Worm (Caenorhabditis elegans) whole organism, midembryonic: ENCODE results near the gene nhr-251.

ENCODE experiments used
- T22C8.4 ChIP-seq: fragments of 200-800 bp; sonication (Bioruptor generic); IDR thresholded peaks from 2 replicates; pipeline ENCODE4 v1.3.6; 2022; ENCODE audit warnings: missing genetic modification characterization, missing compliant biosample characterization
- cog-1 ChIP-seq: sonication (generic microtip); optimal IDR thresholded peaks from 2 replicates; lab custom pipeline; 2016; ENCODE audit warnings: missing genetic modification characterization, missing compliant biosample characterization
- flt-1 ChIP-seq: fragments of 200-800 bp; sonication (Bioruptor generic); IDR thresholded peaks from 2 replicates; pipeline ENCODE4 v1.3.6; 2022; ENCODE audit warnings: missing genetic modification characterization, missing compliant biosample characterization
- klf-2 ChIP-seq: fragments of 200-800 bp; sonication (Bioruptor generic); conservative IDR thresholded peaks from 2 replicates; pipeline ENCODE4 v1.3.6; 2022; ENCODE audit warnings: missing genetic modification reagents, missing genetic modification characterization, missing compliant biosample characterization
- med-1 ChIP-seq: sonication (generic microtip); optimal IDR thresholded peaks from 2 replicates; lab custom pipeline; 2017; ENCODE audit warnings: missing genetic modification characterization, mild to moderate bottlenecking, missing compliant biosample characterization, antibody characterized with exemption, missing genetic modification reagents; ENCODE audit not compliant: insufficient read depth
- ref-1 ChIP-seq: fragments of 200-800 bp; sonication (Bioruptor generic); conservative IDR thresholded peaks from 2 replicates; pipeline ENCODE4 v1.3.6; 2022; ENCODE audit warnings: missing genetic modification reagents, missing genetic modification characterization, missing compliant biosample characterization
- tab-1 ChIP-seq: fragments of 200-800 bp; sonication (Bioruptor generic); IDR thresholded peaks from 2 replicates; pipeline ENCODE4 v1.3.6; 2022; ENCODE audit warnings: missing genetic modification characterization, missing compliant biosample characterization
- ztf-23 ChIP-seq: fragments of 200-800 bp; sonication (Bioruptor generic); IDR thresholded peaks from 2 replicates; pipeline ENCODE4 v1.3.6; 2022; ENCODE audit warnings: missing genetic modification reagents, missing genetic modification characterization, missing compliant biosample characterization
- ztf-29 ChIP-seq: fragments of 200-800 bp; sonication (Bioruptor generic); IDR thresholded peaks from 2 replicates; pipeline ENCODE4 v1.3.6; 2022; ENCODE audit warnings: missing genetic modification reagents, missing genetic modification characterization, missing compliant biosample characterization

The nhr-251 gene

ce11 chrV:604105-604504, 3.8 kb downstream of the nhr-251 start, which contains the start of gene srlf-37:
Gene srlf-37, minus strand, starts transcription at chrV:604205.
- TF ChIP-seq ref-1 (no peak), tab-1 (GFP tag; lab: Robert Waterston, UW) (no peak), med-1 (no peak), T22C8.4 (no peak), klf-2 (GFP tag; lab: Robert Waterston, UW) (no peak), cog-1 (no peak), ztf-23 (GFP tag; lab: Robert Waterston, UW) (no peak), flt-1 (GFP tag; lab: Robert Waterston, UW) (no peak), ztf-29 (GFP tag; lab: Robert Waterston, UW) (no peak)

DNA sequence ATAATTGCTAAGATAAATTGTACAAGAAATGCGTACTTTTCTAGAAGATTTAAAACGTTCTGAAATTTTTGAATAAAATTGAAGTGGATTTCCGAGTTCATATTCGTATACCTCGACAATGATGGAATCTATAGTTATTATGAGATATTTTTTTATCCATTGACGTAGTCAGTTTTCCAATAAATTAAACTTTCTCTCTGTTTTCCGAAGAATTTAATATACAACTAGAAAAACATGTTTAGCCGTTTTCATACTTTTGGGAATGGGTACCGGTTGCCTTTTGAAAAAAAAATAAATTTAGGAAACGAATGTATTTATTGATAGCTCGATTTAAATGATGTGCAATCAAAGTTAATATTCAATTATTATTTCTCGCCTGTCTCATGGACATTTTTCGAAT, 8.5 kb downstream of the nhr-251 start, which contains the start of gene srw-109:
Gene srw-109 (minus strand): TSS at position 101 of the 400 bp plus-strand sequence.
- TF ChIP-seq ref-1 (no peak), T22C8.4 (no peak)

- no peak for TF ChIP-seq med-1
- no peak for TF ChIP-seq tab-1 (GFP tag; lab: Robert Waterston, UW)
- TF ChIP-seq cog-1, result no peak
- TF ChIP-seq ref-1, result no peak
- no peak for TF ChIP-seq T22C8.4
- no peak for TF ChIP-seq ztf-23 (GFP tag; lab: Robert Waterston, UW)
Measured at ce11 chrV:609671-610070, 9.3 kb downstream of the nhr-251 start, which contains the start of gene srlf-36. Gene srlf-36, minus strand, starts transcription at chrV:609771.

- TF ChIP-seq T22C8.4 (no peak), ztf-29 (GFP tag; lab: Robert Waterston, UW) (no peak), cog-1 (no peak), med-1 (no peak), ref-1 (no peak), klf-2 (GFP tag; lab: Robert Waterston, UW) (no peak), ztf-23 (GFP tag; lab: Robert Waterston, UW) (no peak), tab-1 (GFP tag; lab: Robert Waterston, UW) (no peak)
Measured at ce11 chrV:610217-610616, 9.9 kb downstream of the nhr-251 start, which contains the start of gene nhr-90. Gene nhr-90, plus strand, starts transcription at chrV:610512.

DNA sequence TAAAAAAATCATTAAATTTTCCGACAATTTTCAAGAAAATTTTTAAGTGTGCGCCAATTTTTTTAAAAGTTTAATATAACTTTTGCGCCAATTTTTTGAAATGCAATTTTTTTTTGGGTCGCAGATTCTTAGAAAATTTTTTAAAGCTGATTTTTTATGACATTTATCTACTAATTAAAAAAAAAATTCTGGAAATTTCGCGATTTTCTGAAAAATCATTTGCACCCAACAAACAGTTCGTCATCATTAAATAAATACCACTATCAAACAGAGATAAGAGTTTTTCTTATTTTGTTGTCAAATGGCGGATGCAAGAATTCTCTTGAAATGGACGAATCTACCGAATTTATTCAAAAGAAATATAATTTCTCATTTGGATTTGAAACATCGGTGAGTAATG, 14.9 kb downstream of the nhr-251 start, which contains the start of gene F48G7.13:
Gene F48G7.13 (plus strand): TSS at position 301 of the 400 bp plus-strand sequence.
- TF ChIP-seq ztf-29 (GFP tag; lab: Robert Waterston, UW), result no peak
- TF ChIP-seq klf-2 (GFP tag; lab: Robert Waterston, UW), result no peak
- TF ChIP-seq ztf-23 (GFP tag; lab: Robert Waterston, UW), result no peak
- no peak for TF ChIP-seq cog-1
- no peak for TF ChIP-seq T22C8.4
- TF ChIP-seq flt-1 (GFP tag; lab: Robert Waterston, UW), result no peak
- no peak for TF ChIP-seq med-1
- no peak for TF ChIP-seq tab-1 (GFP tag; lab: Robert Waterston, UW)
- TF ChIP-seq ref-1, result no peak

ce11 chrV:617917-618316, 17.6 kb downstream of the nhr-251 start:
- no peak for TF ChIP-seq ref-1
- no peak for TF ChIP-seq med-1
- TF ChIP-seq ztf-23 (GFP tag; lab: Robert Waterston, UW), result no peak
- no peak for TF ChIP-seq tab-1 (GFP tag; lab: Robert Waterston, UW)
- TF ChIP-seq flt-1 (GFP tag; lab: Robert Waterston, UW), result no peak
- no peak for TF ChIP-seq cog-1

DNA sequence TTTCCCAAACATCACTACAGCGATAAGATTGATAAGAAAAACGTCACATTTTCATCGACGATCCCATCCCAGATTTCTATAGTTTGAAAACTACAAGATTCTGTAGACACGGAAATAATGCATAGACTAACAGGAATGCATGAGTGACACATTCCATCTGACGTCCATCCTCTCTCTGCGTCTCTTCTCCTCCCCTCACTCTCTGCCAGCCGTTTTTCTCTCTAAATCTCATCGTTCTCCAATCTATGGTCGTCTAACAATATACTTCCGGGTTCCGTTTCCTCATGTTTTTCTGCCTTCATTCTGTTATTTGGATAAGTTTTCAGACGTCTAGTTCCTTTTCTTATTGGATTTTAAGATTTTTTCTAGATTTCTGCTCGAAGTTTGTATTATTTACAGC, 18.7 kb downstream of the nhr-251 start, which contains the start of gene F48G7.4:
Gene F48G7.4 (plus strand): TSS at position 400 of the 400 bp plus-strand sequence.
- peak; percentile 24 for TF ChIP-seq cog-1
- TF ChIP-seq klf-2 (GFP tag; lab: Robert Waterston, UW), result no peak

- TF ChIP-seq ztf-23 (GFP tag; lab: Robert Waterston, UW), result no peak
- no peak for TF ChIP-seq tab-1 (GFP tag; lab: Robert Waterston, UW)
- no peak for TF ChIP-seq flt-1 (GFP tag; lab: Robert Waterston, UW)
- TF ChIP-seq klf-2 (GFP tag; lab: Robert Waterston, UW), result no peak
- no peak for TF ChIP-seq ref-1
- TF ChIP-seq T22C8.4, result no peak
Measured at ce11 chrV:620987-621386, 20.7 kb downstream of the nhr-251 start.

DNA sequence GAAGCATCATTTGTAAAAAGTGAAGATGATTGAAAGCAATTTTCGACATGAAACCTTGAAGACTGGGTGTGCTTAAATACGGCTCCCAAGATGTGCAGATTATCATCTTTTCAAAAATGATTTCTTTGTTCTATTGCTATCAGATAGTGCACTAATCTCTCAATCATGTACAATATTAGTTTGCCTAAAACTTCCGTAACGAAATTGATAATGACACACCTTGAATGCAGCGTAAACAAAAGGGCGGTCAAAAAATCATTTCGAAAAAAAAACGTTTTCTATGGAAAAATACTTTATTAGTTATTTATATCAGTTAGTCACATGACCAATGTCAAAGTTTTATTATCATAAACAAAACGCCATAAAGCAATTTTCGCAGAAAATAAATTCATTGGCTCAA, 22.6 kb downstream of the nhr-251 start, which contains the start of gene F48G7.5:
Gene F48G7.5 (minus strand): TSS at position 34 of the 400 bp plus-strand sequence.
- TF ChIP-seq tab-1 (GFP tag; lab: Robert Waterston, UW) (no peak), T22C8.4 (no peak), flt-1 (GFP tag; lab: Robert Waterston, UW) (no peak), med-1 (no peak), ztf-29 (GFP tag; lab: Robert Waterston, UW) (no peak), cog-1 (no peak), ztf-23 (GFP tag; lab: Robert Waterston, UW) (no peak), klf-2 (GFP tag; lab: Robert Waterston, UW) (no peak), ref-1 (no peak)

- TF ChIP-seq ztf-23 (GFP tag; lab: Robert Waterston, UW) (no peak), cog-1 (no peak), med-1 (no peak), flt-1 (GFP tag; lab: Robert Waterston, UW) (no peak), ref-1 (no peak), tab-1 (GFP tag; lab: Robert Waterston, UW) (no peak), klf-2 (GFP tag; lab: Robert Waterston, UW) (no peak), T22C8.4 (no peak), ztf-29 (GFP tag; lab: Robert Waterston, UW) (no peak)
Measured at ce11 chrV:624922-625321, 24.6 kb downstream of the nhr-251 start, which contains the start of gene srt-17. Gene srt-17, minus strand, starts transcription at chrV:625022.

DNA sequence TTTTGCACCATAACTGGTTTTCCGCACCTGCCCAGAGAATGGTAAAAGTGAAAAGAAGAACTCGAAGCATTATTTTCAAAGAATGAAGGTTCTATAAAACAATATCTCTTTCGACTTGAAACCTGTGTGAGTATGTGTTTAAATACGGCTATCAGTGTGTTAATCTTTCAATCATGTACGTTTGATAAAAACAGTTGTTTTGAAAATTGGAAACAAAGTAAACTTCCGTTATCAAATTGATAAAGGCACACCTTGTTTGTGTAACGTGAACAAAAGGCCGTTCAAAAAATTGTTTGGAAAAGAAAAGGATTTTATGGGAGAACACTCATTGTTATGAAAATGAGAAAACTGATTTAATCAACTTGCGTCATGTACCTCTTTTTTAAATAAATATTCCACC, 26.0 kb downstream of the nhr-251 start, which contains the start of gene F48G7.7:
Gene F48G7.7 (minus strand): TSS at position 101 of the 400 bp plus-strand sequence.
- TF ChIP-seq flt-1 (GFP tag; lab: Robert Waterston, UW), result no peak
- no peak for TF ChIP-seq ztf-29 (GFP tag; lab: Robert Waterston, UW)
- no peak for TF ChIP-seq T22C8.4
- no peak for TF ChIP-seq ref-1
- TF ChIP-seq ztf-23 (GFP tag; lab: Robert Waterston, UW), result no peak
- TF ChIP-seq tab-1 (GFP tag; lab: Robert Waterston, UW), result no peak
- TF ChIP-seq med-1, result no peak
- TF ChIP-seq cog-1, result no peak
- TF ChIP-seq klf-2 (GFP tag; lab: Robert Waterston, UW), result no peak
